Fruit fly (Drosophila melanogaster) whole organism, embryonic: ENCODE data around the gene CG4957.
A peak's percentile ranks its signal among the peaks of the same experiment; 100 is the strongest.

ENCODE experiments used
- Atf3 ChIP-seq: fragments of 200-800 bp; sonication (Bioruptor generic); optimal IDR thresholded peaks from 3 replicates; lab custom pipeline; 2016; ENCODE audit warnings: missing biosample characterization, missing genetic modification characterization
- BEAF-32 ChIP-seq: fragments of 200-800 bp; sonication (Bioruptor generic); optimal IDR thresholded peaks from 3 replicates; lab custom pipeline; 2017; ENCODE audit warnings: missing biosample characterization, missing genetic modification characterization, mild to moderate bottlenecking, moderate library complexity, missing genetic modification reagents
- CG1024 ChIP-seq: fragments of 200-800 bp; sonication (Bioruptor generic); IDR thresholded peaks from 2 replicates; pipeline ENCODE4 v1.3.6; 2022; ENCODE audit warnings: missing biosample characterization, missing genetic modification characterization
- CG10543 ChIP-seq: fragments of 200-800 bp; sonication (Bioruptor generic); optimal IDR thresholded peaks from 3 replicates; lab custom pipeline; 2017; ENCODE audit warnings: missing biosample characterization, mild to moderate bottlenecking, missing genetic modification characterization, moderate library complexity
- CG12942 ChIP-seq: fragments of 200-800 bp; sonication (Bioruptor generic); optimal IDR thresholded peaks from 3 replicates; lab custom pipeline; 2016; ENCODE audit warnings: missing biosample characterization, missing genetic modification characterization
- CG1603 ChIP-seq: fragments of 200-800 bp; sonication (Bioruptor generic); optimal IDR thresholded peaks from 2 replicates; lab custom pipeline; 2019; ENCODE audit warnings: missing biosample characterization, mild to moderate bottlenecking, missing genetic modification characterization, moderate library complexity
- CG17328 ChIP-seq: fragments of 200-800 bp; sonication (Bioruptor generic); IDR thresholded peaks from 2 replicates; pipeline ENCODE4 v1.3.6; 2022; ENCODE audit warnings: missing biosample characterization, missing genetic modification characterization
- CG1832 ChIP-seq: fragments of 200-800 bp; sonication (Bioruptor generic); optimal IDR thresholded peaks from 2 replicates; lab custom pipeline; 2017; ENCODE audit warnings: missing biosample characterization, mild to moderate bottlenecking, missing genetic modification characterization, inconsistent platforms
- CG18599 ChIP-seq: fragments of 200-800 bp; sonication (Bioruptor generic); optimal IDR thresholded peaks from 3 replicates; lab custom pipeline; 2017; ENCODE audit warnings: missing biosample characterization, missing genetic modification characterization, mild to moderate bottlenecking, moderate library complexity, missing genetic modification reagents
- CG30020 ChIP-seq: fragments of 200-800 bp; optimal IDR thresholded peaks from 2 replicates; lab custom pipeline; 2019; ENCODE audit warnings: missing biosample characterization, mild to moderate bottlenecking, missing genetic modification characterization, moderate library complexity
- CG32772 ChIP-seq: fragments of 200-800 bp; sonication (Bioruptor generic); IDR thresholded peaks from 2 replicates; pipeline ENCODE4 v1.3.6; 2022; ENCODE audit warnings: missing biosample characterization, missing genetic modification characterization
- CG34224 ChIP-seq: fragments of 200-800 bp; sonication (Bioruptor generic); IDR thresholded peaks from 3 replicates; pipeline ENCODE4 v1.3.6; 2022; ENCODE audit warnings: missing biosample characterization, missing genetic modification characterization; ENCODE audit not compliant: partially characterized antibody
- CG3726 ChIP-seq: fragments of 200-800 bp; sonication (Bioruptor generic); IDR thresholded peaks from 3 replicates; pipeline ENCODE4, ENCODE4 v1.3.6; 2022; ENCODE audit warnings: missing biosample characterization, missing genetic modification characterization
- CG3995 ChIP-seq: fragments of 200-800 bp; sonication (Bioruptor generic); optimal IDR thresholded peaks from 3 replicates; lab custom pipeline; 2016; ENCODE audit warnings: missing biosample characterization, missing genetic modification characterization
- CG42726 ChIP-seq: fragments of 200-800 bp; sonication (Bioruptor generic); IDR thresholded peaks from 2 replicates; pipeline ENCODE4 v1.3.6; 2022; ENCODE audit warnings: missing biosample characterization, missing genetic modification characterization; ENCODE audit not compliant: partially characterized antibody
- CG4617 ChIP-seq: fragments of 200-800 bp; sonication (Bioruptor generic); optimal IDR thresholded peaks from 3 replicates; lab custom pipeline; 2016; ENCODE audit warnings: missing biosample characterization, missing genetic modification characterization, borderline replicate concordance
- CG6689 ChIP-seq: fragments of 200-800 bp; sonication (Bioruptor generic); IDR thresholded peaks from 2 replicates; pipeline ENCODE4 v1.3.6; 2022; ENCODE audit warnings: missing biosample characterization, missing genetic modification characterization
- CG6791 ChIP-seq: fragments of 200-800 bp; sonication (Bioruptor generic); IDR thresholded peaks from 3 replicates; pipeline ENCODE4 v1.3.6; 2022; ENCODE audit warnings: missing biosample characterization, missing genetic modification characterization; ENCODE audit not compliant: partially characterized antibody
- CG7786 ChIP-seq: fragments of 200-800 bp; sonication (Bioruptor generic); optimal IDR thresholded peaks from 2 replicates; lab custom pipeline; 2016; ENCODE audit warnings: missing biosample characterization, missing genetic modification characterization
- CG8388 ChIP-seq: fragments of 200-800 bp; sonication (Bioruptor generic); optimal IDR thresholded peaks from 2 replicates; lab custom pipeline; 2019; ENCODE audit warnings: missing biosample characterization, mild to moderate bottlenecking, missing genetic modification characterization, moderate library complexity
- CG8478 ChIP-seq: fragments of >200 bp; optimal IDR thresholded peaks from 2 replicates; lab custom pipeline; 2018
- CG9797 ChIP-seq: fragments of 200-800 bp; sonication (Bioruptor generic); optimal IDR thresholded peaks from 3 replicates; lab custom pipeline; 2018; ENCODE audit warnings: missing biosample characterization, mild to moderate bottlenecking, missing genetic modification characterization
- CoRest ChIP-seq: fragments of 200-800 bp; sonication (Bioruptor generic); optimal IDR thresholded peaks from 3 replicates; lab custom pipeline; 2018; ENCODE audit warnings: missing biosample characterization, mild to moderate bottlenecking, missing genetic modification characterization, moderate library complexity
- D19B ChIP-seq: fragments of 200-800 bp; sonication (Bioruptor generic); optimal IDR thresholded peaks from 2 replicates; lab custom pipeline; 2017; ENCODE audit warnings: missing biosample characterization, mild to moderate bottlenecking, missing genetic modification characterization
- Doc2 ChIP-seq: fragments of 200-800 bp; sonication (Bioruptor generic); IDR thresholded peaks from 2 replicates; pipeline ENCODE4 v1.3.6; 2022; ENCODE audit warnings: missing biosample characterization, missing genetic modification characterization
- Dp ChIP-seq: fragments of 200-800 bp; sonication (Bioruptor generic); optimal IDR thresholded peaks from 2 replicates; lab custom pipeline; 2018; ENCODE audit warnings: missing biosample characterization, mild to moderate bottlenecking, missing genetic modification characterization, moderate library complexity
- H15 ChIP-seq: fragments of 200-800 bp; sonication (Bioruptor generic); IDR thresholded peaks from 3 replicates; pipeline ENCODE4 v1.3.6; 2022; ENCODE audit warnings: missing biosample characterization, missing genetic modification characterization
- Hey ChIP-seq: fragments of 200-800 bp; sonication (Bioruptor generic); optimal IDR thresholded peaks from 3 replicates; lab custom pipeline; 2018; ENCODE audit warnings: missing biosample characterization, mild to moderate bottlenecking, missing genetic modification characterization
- Hr3 ChIP-seq: fragments of 200-800 bp; sonication (Bioruptor generic); optimal IDR thresholded peaks from 3 replicates; lab custom pipeline; 2016; ENCODE audit warnings: missing biosample characterization, missing genetic modification characterization
- MBD-R2 ChIP-seq: fragments of 200-800 bp; sonication (Bioruptor generic); IDR thresholded peaks from 2 replicates; pipeline ENCODE4 v1.3.6; 2022; ENCODE audit warnings: missing biosample characterization, missing genetic modification characterization
- Scr ChIP-seq: fragments of 200-800 bp; sonication (Bioruptor generic); IDR thresholded peaks from 2 replicates; pipeline ENCODE4 v1.3.6; 2022; ENCODE audit warnings: missing biosample characterization, missing genetic modification characterization; ENCODE audit not compliant: partially characterized antibody
- Sox102F ChIP-seq: fragments of 200-800 bp; sonication (Bioruptor generic); optimal IDR thresholded peaks from 2 replicates; lab custom pipeline; 2018; ENCODE audit warnings: missing biosample characterization, mild to moderate bottlenecking, missing genetic modification characterization, moderate library complexity
- Sry-δ ChIP-seq: fragments of 200-800 bp; sonication (Bioruptor generic); optimal IDR thresholded peaks from 2 replicates; lab custom pipeline; 2016; ENCODE audit warnings: missing biosample characterization, missing genetic modification characterization
- YL-1 ChIP-seq: fragments of 200-800 bp; sonication (Bioruptor generic); optimal IDR thresholded peaks from 3 replicates; lab custom pipeline; 2017; ENCODE audit warnings: missing biosample characterization, mild to moderate bottlenecking, missing genetic modification characterization
- aop ChIP-seq: fragments of 200-800 bp; sonication (Bioruptor generic); IDR thresholded peaks from 2 replicates; pipeline ENCODE4 v1.3.6; 2022; ENCODE audit warnings: missing biosample characterization, missing genetic modification characterization
- chinmo ChIP-seq: fragments of 200-800 bp; sonication (Bioruptor generic); IDR thresholded peaks from 4 replicates; pipeline ENCODE4 v1.3.6; 2022; ENCODE audit warnings: missing biosample characterization, missing genetic modification characterization; ENCODE audit not compliant: partially characterized antibody
- chn ChIP-seq: fragments of 200-800 bp; sonication (Bioruptor generic); optimal IDR thresholded peaks from 2 replicates; lab custom pipeline; 2016; ENCODE audit warnings: missing biosample characterization, missing genetic modification characterization
- croc ChIP-seq: fragments of 200-800 bp; sonication (Bioruptor generic); conservative IDR thresholded peaks from 3 replicates; pipeline ENCODE4 v1.3.6; 2022; ENCODE audit warnings: missing biosample characterization, missing genetic modification characterization
- dati ChIP-seq: fragments of 200-800 bp; sonication (Bioruptor generic); IDR thresholded peaks from 2 replicates; pipeline ENCODE4 v1.3.6; 2022; ENCODE audit warnings: missing biosample characterization, missing genetic modification characterization
- eve ChIP-seq, 2 experiments: fragments of >200 bp; optimal IDR thresholded peaks; 2 replicates each; lab custom pipeline; 2017; ENCODE audit warnings: missing biosample characterization in 2 of 2, missing genetic modification characterization in 2 of 2
- fd3F ChIP-seq: fragments of 200-800 bp; sonication (Bioruptor generic); optimal IDR thresholded peaks from 2 replicates; lab custom pipeline; 2018; ENCODE audit warnings: missing biosample characterization, mild to moderate bottlenecking, missing genetic modification characterization, moderate library complexity
- gfzf ChIP-seq: fragments of 200-800 bp; sonication (Bioruptor generic); optimal IDR thresholded peaks from 2 replicates; lab custom pipeline; 2016; ENCODE audit warnings: missing biosample characterization, mild to moderate bottlenecking, missing genetic modification characterization, moderate library complexity
- hbn ChIP-seq: fragments of 200-800 bp; sonication (Bioruptor generic); IDR thresholded peaks from 2 replicates; pipeline ENCODE4 v1.3.6; 2022; ENCODE audit warnings: missing biosample characterization, missing genetic modification characterization; ENCODE audit not compliant: partially characterized antibody
- lmd ChIP-seq: fragments of 200-800 bp; sonication (Bioruptor generic); IDR thresholded peaks from 2 replicates; pipeline ENCODE4 v1.3.6; 2022; ENCODE audit warnings: missing biosample characterization, missing genetic modification characterization
- mld ChIP-seq: fragments of 200-800 bp; sonication (Bioruptor generic); IDR thresholded peaks from 3 replicates; pipeline ENCODE4 v1.3.6; 2022; ENCODE audit warnings: missing biosample characterization, missing genetic modification characterization; ENCODE audit not compliant: partially characterized antibody
- pfk ChIP-seq: fragments of 200-800 bp; sonication (Bioruptor generic); optimal IDR thresholded peaks from 2 replicates; lab custom pipeline; 2018; ENCODE audit warnings: missing biosample characterization, mild to moderate bottlenecking, missing genetic modification characterization, moderate library complexity
- pzg ChIP-seq: fragments of 200-800 bp; sonication (Bioruptor generic); optimal IDR thresholded peaks from 3 replicates; lab custom pipeline; 2018; ENCODE audit warnings: missing biosample characterization, mild to moderate bottlenecking, missing genetic modification characterization, moderate library complexity
- rib ChIP-seq: fragments of 200-800 bp; sonication (Bioruptor generic); IDR thresholded peaks from 2 replicates; pipeline ENCODE4 v1.3.6; 2022; ENCODE audit warnings: missing biosample characterization, missing genetic modification characterization
- seq ChIP-seq: fragments of 200-800 bp; sonication (Bioruptor generic); IDR thresholded peaks from 2 replicates; pipeline ENCODE4 v1.3.6; 2022; ENCODE audit warnings: missing biosample characterization, missing genetic modification characterization
- stwl ChIP-seq: fragments of 200-800 bp; sonication (Bioruptor generic); optimal IDR thresholded peaks from 3 replicates; lab custom pipeline; 2018; ENCODE audit warnings: missing biosample characterization, mild to moderate bottlenecking, missing genetic modification characterization, moderate library complexity
- unc-4 ChIP-seq: fragments of 200-800 bp; sonication (Bioruptor generic); IDR thresholded peaks from 2 replicates; pipeline ENCODE4 v1.3.6; 2022; ENCODE audit warnings: missing biosample characterization, missing genetic modification characterization; ENCODE audit not compliant: partially characterized antibody
- vvl ChIP-seq: fragments of 200-800 bp; sonication (Bioruptor generic); IDR thresholded peaks from 2 replicates; pipeline ENCODE4 v1.3.6; 2022; ENCODE audit warnings: missing biosample characterization, missing genetic modification characterization

The CG4957 gene

DNA sequence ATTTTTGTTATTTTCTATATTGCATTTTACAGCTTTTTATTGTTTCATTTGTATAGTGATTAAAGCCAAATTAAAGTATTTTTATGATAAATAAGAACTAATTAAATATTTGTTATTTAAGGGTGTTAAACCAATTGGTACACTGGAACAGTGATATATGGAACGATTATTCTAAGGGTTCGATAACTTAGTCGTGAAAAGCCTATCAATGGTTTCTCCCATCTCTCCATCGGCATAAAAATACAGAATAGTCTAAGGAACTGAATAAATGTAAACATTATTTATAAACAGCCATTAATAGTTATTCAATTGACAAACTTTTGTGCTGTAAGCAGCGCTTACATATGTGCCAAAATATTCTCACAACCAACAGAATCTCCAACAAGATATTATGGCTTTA is 3.5 kb upstream of the CG4957 start, which contains the start of gene Mob3 (continued):
- no peak for TF ChIP-seq Hey (tag; lab: Kevin White, UChicago)
- no peak for TF ChIP-seq chinmo (GFP tag; lab: Robert Waterston, UW)
- no peak for TF ChIP-seq CG1832 (GFP tag; lab: Kevin White, UChicago)
- TF ChIP-seq Sox102F, result no peak
- TF ChIP-seq CoRest (tag; lab: Kevin White, UChicago), result no peak
- TF ChIP-seq CG3726, result no peak
- TF ChIP-seq eve (GFP tag; optimal IDR thresholded peaks at IDR 0.05; lab: Kevin White, UChicago), result peak in 1 of 2 experiments; percentile 56
- TF ChIP-seq mld (GFP tag; lab: Robert Waterston, UW), result no peak
- no peak for TF ChIP-seq aop (GFP tag; lab: Robert Waterston, UW)
- no peak for TF ChIP-seq CG17328
- TF ChIP-seq CG7786 (GFP tag; lab: Kevin White, UChicago), result no peak
- TF ChIP-seq lmd (GFP tag; lab: Robert Waterston, UW), result no peak
- peak; percentile 35; the same call in 1 of the 2 replicates for TF ChIP-seq unc-4 (GFP tag; lab: Robert Waterston, UW)
- no peak for TF ChIP-seq croc (GFP tag; lab: Robert Waterston, UW)
- TF ChIP-seq CG1024, result no peak
- no peak for TF ChIP-seq vvl
- TF ChIP-seq BEAF-32, result peak; percentile 63
- no peak for TF ChIP-seq CG10543 (GFP tag; lab: Kevin White, UChicago)
- TF ChIP-seq YL-1 (GFP tag; lab: Kevin White, UChicago), result peak; percentile 53
- peak; percentile 58 for TF ChIP-seq Scr (GFP tag; lab: Robert Waterston, UW)
- TF ChIP-seq Atf3 (GFP tag; lab: Kevin White, UChicago), result no peak
- TF ChIP-seq CG8478 (lab: Kevin White, UChicago), result no peak
- no peak for TF ChIP-seq seq
- TF ChIP-seq Hr3 (GFP tag; lab: Kevin White, UChicago), result no peak
- TF ChIP-seq CG18599 (GFP tag; lab: Kevin White, UChicago), result no peak
- no peak for TF ChIP-seq CG12942 (GFP tag; lab: Kevin White, UChicago)
- no peak for TF ChIP-seq CG32772
- TF ChIP-seq H15 (GFP tag; lab: Robert Waterston, UW), result no peak
- TF ChIP-seq CG8388, result no peak
- no peak for TF ChIP-seq CG6689 (GFP tag; lab: Robert Waterston, UW)
- no peak for TF ChIP-seq dati (GFP tag; lab: Robert Waterston, UW)
- TF ChIP-seq Sry-δ (GFP tag; lab: Kevin White, UChicago), result peak; percentile 63
- no peak for TF ChIP-seq CG6791 (GFP tag; lab: Robert Waterston, UW)
- TF ChIP-seq, all 482 proteins: peak for 30

DNA sequence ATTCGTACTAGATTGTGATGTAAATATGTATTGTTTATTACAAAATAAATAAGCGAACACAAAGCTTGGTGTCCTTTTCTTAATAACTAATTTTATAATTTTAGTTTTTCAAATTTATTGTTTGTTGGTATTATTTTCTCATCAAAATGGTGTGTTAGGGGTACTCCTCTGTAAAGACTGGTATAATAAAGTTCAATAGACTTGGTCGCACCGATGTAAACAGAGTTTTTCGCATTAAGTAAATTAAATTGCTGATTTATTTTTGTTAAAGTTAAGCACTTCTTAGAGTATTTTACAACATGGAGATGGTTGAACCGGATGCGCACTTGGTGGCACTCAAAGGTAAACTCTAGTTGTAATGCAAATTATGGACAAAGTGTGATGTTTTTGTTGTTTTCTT is 2.2 kb upstream of the CG4957 start, which contains the start of gene CG4953:
Gene CG4953 (plus strand): TSS at position 193 of the 400 bp plus-strand sequence.
- TF ChIP-seq gfzf (peak; percentile 67), CG1603 (tag; lab: Kevin White, UChicago) (peak; percentile 3), CG42726 (GFP tag; lab: Robert Waterston, UW) (no peak), pfk (GFP tag; lab: Kevin White, UChicago) (peak; percentile 22), stwl (peak; percentile 32), Dp (GFP tag; lab: Kevin White, UChicago) (peak; percentile 14), chn (GFP tag; lab: Kevin White, UChicago) (no peak), CG4617 (peak; percentile 25), hbn (no peak), MBD-R2 (GFP tag; lab: Robert Waterston, UW) (peak; percentile 66), D19B (GFP tag; lab: Kevin White, UChicago) (no peak), Doc2 (GFP tag; lab: Robert Waterston, UW) (no peak), CG9797 (GFP tag; lab: Kevin White, UChicago) (peak; percentile 18), rib (GFP tag; lab: Robert Waterston, UW) (no peak), CG3995 (GFP tag; lab: Kevin White, UChicago) (no peak), CG30020 (tag; lab: Kevin White, UChicago) (peak; percentile 65), pzg (GFP tag; lab: Kevin White, UChicago) (peak; percentile 44), CG34224 (GFP tag; lab: Robert Waterston, UW) (no peak), fd3F (GFP tag; lab: Kevin White, UChicago) (no peak)
